Worm (Caenorhabditis elegans) whole organism, mixed stage, embryonic: ENCODE measurements around the gene C41A3.2.

ENCODE experiments used
- elt-3 ChIP-seq: fragments of 150-350 bp; optimal IDR thresholded peaks from 2 replicates; lab custom pipeline; 2014; ENCODE audit warnings: missing biosample characterization, missing genetic modification characterization
- snpc-4 ChIP-seq: fragments of 150-350 bp; optimal IDR thresholded peaks from 2 replicates; lab custom pipeline; 2014; ENCODE audit warnings: missing biosample characterization, missing genetic modification characterization
- unc-39 ChIP-seq: fragments of 150-350 bp; optimal IDR thresholded peaks from 2 replicates; lab custom pipeline; 2014; ENCODE audit warnings: missing biosample characterization, missing genetic modification characterization
- ztf-11 ChIP-seq: fragments of 150-350 bp; optimal IDR thresholded peaks from 2 replicates; lab custom pipeline; 2014; ENCODE audit warnings: missing biosample characterization, missing genetic modification characterization

ce11 chrX:5458750-5459149 lies 44.6 kb upstream of the C41A3.2 start:
- TF ChIP-seq unc-39: no peak
- TF ChIP-seq ztf-11: no peak
- TF ChIP-seq snpc-4 (tag; lab: Kevin White, UChicago): no peak
- no peak for TF ChIP-seq elt-3 (tag; lab: Kevin White, UChicago)
